Worm (Caenorhabditis elegans) whole organism, L2 larva: Measurements from ENCODE around the gene fbxb-40.

Experiments
- ZK546.5 ChIP-seq: sonication (generic microtip); optimal IDR thresholded peaks from 2 replicates; lab custom pipeline; 2017; ENCODE audit warnings: missing biosample characterization, missing genetic modification characterization
- nhr-23 ChIP-seq: fragments of 150-350 bp; optimal IDR thresholded peaks from 2 replicates; lab custom pipeline; 2014; ENCODE audit warnings: missing biosample characterization, missing genetic modification reagents, missing genetic modification characterization
- sem-4 ChIP-seq: fragments of 150-350 bp; optimal IDR thresholded peaks from 2 replicates; lab custom pipeline; 2014; ENCODE audit warnings: missing biosample characterization, missing genetic modification reagents, missing genetic modification characterization
- unc-39 ChIP-seq: fragments of 150-350 bp; optimal IDR thresholded peaks from 2 replicates; lab custom pipeline; 2014; ENCODE audit warnings: missing biosample characterization, missing genetic modification characterization
- unc-55 ChIP-seq: fragments of 150-350 bp; sonication (generic microtip); optimal IDR thresholded peaks from 3 replicates; lab custom pipeline; 2014; ENCODE audit warnings: missing biosample characterization, missing genetic modification reagents, missing genetic modification characterization
- zag-1 ChIP-seq: fragments of 150-350 bp; optimal IDR thresholded peaks from 2 replicates; lab custom pipeline; 2014; ENCODE audit warnings: missing biosample characterization, missing genetic modification characterization
- ztf-11 ChIP-seq: sonication (generic microtip); optimal IDR thresholded peaks from 2 replicates; lab custom pipeline; 2017; ENCODE audit warnings: missing biosample characterization, missing genetic modification characterization
- ztf-4 ChIP-seq: fragments of 150-350 bp; optimal IDR thresholded peaks from 2 replicates; lab custom pipeline; 2014; ENCODE audit warnings: missing biosample characterization, missing genetic modification characterization

DNA sequence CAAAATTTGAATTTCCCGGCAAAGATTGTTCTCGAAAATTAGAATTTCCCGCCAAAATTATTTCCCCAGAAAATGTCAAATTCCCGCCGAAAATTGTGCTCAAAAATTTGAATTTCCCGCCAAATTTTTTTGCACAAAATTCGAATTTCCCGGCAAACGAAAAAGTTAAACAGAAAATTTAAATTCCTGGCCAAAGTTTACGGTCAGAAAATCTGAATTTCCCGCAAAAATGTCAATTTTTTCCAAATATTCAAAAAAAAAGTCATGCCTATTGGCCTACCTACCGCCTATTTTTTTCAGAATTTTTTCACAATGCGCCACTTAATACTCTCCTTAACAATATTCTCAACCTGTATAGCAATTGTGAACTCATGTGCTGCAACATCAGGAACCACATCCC lies 33.1 kb upstream of the fbxb-40 start, which contains the start of gene K02E7.1:
- TF ChIP-seq nhr-23 (no peak), zag-1 (tag; lab: Kevin White, UChicago) (no peak), unc-39 (no peak), unc-55 (no peak), sem-4 (no peak), ztf-11 (tag; lab: Kevin White, UChicago) (no peak), ZK546.5 (tag; lab: Kevin White, UChicago) (no peak), ztf-4 (no peak)
